Worm (Caenorhabditis elegans) whole organism, L1 larva: ENCODE results near the gene nspe-2.
A peak's percentile ranks its signal among the peaks of the same experiment; 100 is the strongest.

Source experiments
- F16B12.6 ChIP-seq: fragments of 150-350 bp; optimal IDR thresholded peaks from 2 replicates; lab custom pipeline; 2014; ENCODE audit warnings: missing biosample characterization, missing genetic modification characterization
- aha-1 ChIP-seq: fragments of 150-350 bp; optimal IDR thresholded peaks from 2 replicates; lab custom pipeline; 2014; ENCODE audit warnings: missing biosample characterization, missing genetic modification characterization
- aly-2 ChIP-seq: fragments of 150-350 bp; optimal IDR thresholded peaks from 2 replicates; lab custom pipeline; 2014; ENCODE audit warnings: missing biosample characterization, missing genetic modification characterization
- blmp-1 ChIP-seq: fragments of 150-350 bp; optimal IDR thresholded peaks from 2 replicates; lab custom pipeline; 2014; ENCODE audit warnings: missing biosample characterization, missing genetic modification characterization
- ceh-8 ChIP-seq: fragments of 200-800 bp; sonication (Bioruptor generic); optimal IDR thresholded peaks from 2 replicates; lab custom pipeline; 2018; ENCODE audit warnings: mild to moderate bottlenecking, missing genetic modification characterization, moderate library complexity, missing compliant biosample characterization
- dpl-1 ChIP-seq, 3 experiments: fragments of 150-350 bp in 2 of 3; sonication (generic microtip) in 1 of 3; optimal IDR thresholded peaks; 2 replicates each; lab custom pipeline; 2014 to 2017; ENCODE audit warnings: missing biosample characterization in 3 of 3, missing genetic modification characterization in 3 of 3, missing genetic modification reagents in 3 of 3
- dsc-1 ChIP-seq: sonication (generic microtip); optimal IDR thresholded peaks from 2 replicates; lab custom pipeline; 2016; ENCODE audit warnings: mild to moderate bottlenecking, missing genetic modification characterization, missing compliant biosample characterization
- efl-1 ChIP-seq, 4 experiments: fragments of 150-350 bp; optimal IDR thresholded peaks in 3 of 4; peaks in 1 of 4; 1 replicate in 1 of 4; 2 replicates in 3 of 4; lab custom pipeline; 2014; ENCODE audit warnings: missing biosample characterization in 2 of 4, missing genetic modification characterization in 2 of 4, missing genetic modification reagents in 2 of 4
- egl-13 ChIP-seq: sonication (generic microtip); optimal IDR thresholded peaks from 2 replicates; lab custom pipeline; 2016; ENCODE audit warnings: missing genotype, missing genetic modification reagents, missing genetic modification characterization, missing compliant biosample characterization
- elt-2 ChIP-seq: sonication (generic microtip); optimal IDR thresholded peaks from 2 replicates; lab custom pipeline; 2016; ENCODE audit warnings: missing genetic modification characterization, mild to moderate bottlenecking, inconsistent platforms, missing compliant biosample characterization, missing genetic modification reagents
- elt-3 ChIP-seq, 6 experiments: fragments of 150-350 bp in 1 of 6; sonication (generic microtip); optimal IDR thresholded peaks; 2 replicates each; lab custom pipeline; 2017 to 2018; ENCODE audit warnings: missing biosample characterization in 6 of 6, missing genetic modification characterization in 6 of 6, inconsistent platforms in 1 of 6
- ets-5 ChIP-seq: fragments of 200-800 bp; sonication (Bioruptor generic); IDR thresholded peaks from 2 replicates; pipeline ENCODE4 v1.3.6; 2022; ENCODE audit warnings: missing genetic modification characterization, missing compliant biosample characterization
- fkh-4 ChIP-seq: sonication (generic microtip); optimal IDR thresholded peaks from 2 replicates; lab custom pipeline; 2016; ENCODE audit warnings: missing compliant biosample characterization, missing genetic modification characterization, borderline replicate concordance
- fkh-8 ChIP-seq: sonication (generic microtip); optimal IDR thresholded peaks from 2 replicates; lab custom pipeline; 2016; ENCODE audit warnings: mild to moderate bottlenecking, missing genetic modification characterization, missing compliant biosample characterization
- fos-1 ChIP-seq: fragments of 150-350 bp; optimal IDR thresholded peaks from 2 replicates; lab custom pipeline; 2014; ENCODE audit warnings: missing biosample characterization, missing genetic modification characterization
- irx-1 ChIP-seq: sonication (generic microtip); optimal IDR thresholded peaks from 2 replicates; lab custom pipeline; 2016; ENCODE audit warnings: missing genetic modification characterization, missing compliant biosample characterization
- lin-13 ChIP-seq: fragments of 150-350 bp; optimal IDR thresholded peaks from 2 replicates; lab custom pipeline; 2014; ENCODE audit warnings: missing biosample characterization, missing genetic modification reagents, missing genetic modification characterization
- lin-14 ChIP-seq: fragments of 200-800 bp; sonication (Bioruptor generic); optimal IDR thresholded peaks from 2 replicates; lab custom pipeline; 2018; ENCODE audit warnings: mild to moderate bottlenecking, missing genetic modification characterization, moderate library complexity, missing compliant biosample characterization
- lin-15B ChIP-seq: fragments of 150-350 bp; sonication (generic microtip); optimal IDR thresholded peaks from 3 replicates; lab custom pipeline; 2014; ENCODE audit warnings: missing biosample characterization, missing genetic modification characterization
- lin-35 ChIP-seq, 2 experiments: fragments of 150-350 bp; optimal IDR thresholded peaks; 2 replicates each; lab custom pipeline; 2014; ENCODE audit warnings: missing biosample characterization in 2 of 2, missing genetic modification characterization in 2 of 2, missing genetic modification reagents in 2 of 2
- lin-39 ChIP-seq: fragments of 150-350 bp; optimal IDR thresholded peaks from 2 replicates; lab custom pipeline; 2014; ENCODE audit warnings: missing biosample characterization, missing genetic modification reagents, missing genetic modification characterization
- mab-9 ChIP-seq: fragments of 200-800 bp; sonication (Bioruptor generic); IDR thresholded peaks from 2 replicates; pipeline ENCODE4 v1.3.6; 2022; ENCODE audit warnings: missing genetic modification reagents, missing genetic modification characterization, missing compliant biosample characterization
- nhr-20 ChIP-seq: sonication (generic microtip); optimal IDR thresholded peaks from 2 replicates; lab custom pipeline; 2016; ENCODE audit warnings: mild to moderate bottlenecking, missing genetic modification characterization, missing compliant biosample characterization
- nhr-47 ChIP-seq: sonication (generic microtip); optimal IDR thresholded peaks from 2 replicates; lab custom pipeline; 2016; ENCODE audit warnings: mild to moderate bottlenecking, missing genetic modification characterization, moderate library complexity, missing compliant biosample characterization
- nhr-71 ChIP-seq: sonication (generic microtip); optimal IDR thresholded peaks from 2 replicates; lab custom pipeline; 2016; ENCODE audit warnings: mild to moderate bottlenecking, missing genetic modification characterization, moderate library complexity, missing compliant biosample characterization
- nhr-84 ChIP-seq: sonication (generic microtip); optimal IDR thresholded peaks from 2 replicates; lab custom pipeline; 2017; ENCODE audit warnings: missing biosample characterization, missing genetic modification characterization
- nhr-85 ChIP-seq: sonication (generic microtip); peaks from one replicate; lab custom pipeline; 2016; ENCODE audit warnings: missing genetic modification characterization, inconsistent platforms, missing compliant biosample characterization
- pag-3 ChIP-seq: sonication (generic microtip); optimal IDR thresholded peaks from 2 replicates; lab custom pipeline; 2017; ENCODE audit warnings: missing genetic modification characterization, mild to moderate bottlenecking, missing compliant biosample characterization, antibody characterized with exemption, borderline replicate concordance; ENCODE audit not compliant: insufficient read depth
- pax-3 ChIP-seq: fragments of 200-800 bp; sonication (Bioruptor generic); optimal IDR thresholded peaks from 2 replicates; lab custom pipeline; 2018; ENCODE audit warnings: mild to moderate bottlenecking, missing genetic modification characterization, moderate library complexity, missing compliant biosample characterization
- pqm-1 ChIP-seq: sonication (generic microtip); optimal IDR thresholded peaks from 3 replicates; lab custom pipeline; 2017; ENCODE audit warnings: missing biosample characterization, missing genetic modification characterization
- sox-4 ChIP-seq: sonication (generic microtip); optimal IDR thresholded peaks from 2 replicates; lab custom pipeline; 2016; ENCODE audit warnings: missing genetic modification characterization, missing compliant biosample characterization
- sptf-1 ChIP-seq: fragments of 150-350 bp; optimal IDR thresholded peaks from 2 replicates; lab custom pipeline; 2014; ENCODE audit warnings: missing biosample characterization, missing genetic modification characterization
- sup-37 ChIP-seq: fragments of 200-800 bp; sonication (Bioruptor generic); optimal IDR thresholded peaks from 2 replicates; lab custom pipeline; 2018; ENCODE audit warnings: mild to moderate bottlenecking, missing genetic modification characterization, missing compliant biosample characterization
- swsn-7 ChIP-seq: sonication (generic microtip); optimal IDR thresholded peaks from 2 replicates; lab custom pipeline; 2016; ENCODE audit warnings: missing genetic modification characterization, missing compliant biosample characterization
- unc-30 ChIP-seq: sonication (generic microtip); optimal IDR thresholded peaks from 2 replicates; lab custom pipeline; 2017; ENCODE audit warnings: missing biosample characterization, missing genetic modification characterization
- unc-62 ChIP-seq: fragments of 150-350 bp; optimal IDR thresholded peaks from 2 replicates; lab custom pipeline; 2014; ENCODE audit warnings: missing biosample characterization, missing genetic modification reagents, missing genetic modification characterization
- unc-86 ChIP-seq: sonication (generic microtip); optimal IDR thresholded peaks from 2 replicates; lab custom pipeline; 2016; ENCODE audit warnings: missing genetic modification characterization, missing compliant biosample characterization
- xbp-1 ChIP-seq: sonication (generic microtip); optimal IDR thresholded peaks from 2 replicates; lab custom pipeline; 2016; ENCODE audit warnings: missing genetic modification characterization, missing compliant biosample characterization
- zip-4 ChIP-seq: fragments of 200-800 bp; sonication (Bioruptor generic); optimal IDR thresholded peaks from 2 replicates; lab custom pipeline; 2018; ENCODE audit warnings: mild to moderate bottlenecking, missing genetic modification characterization, moderate library complexity, missing compliant biosample characterization
- ztf-11 ChIP-seq, 2 experiments: sonication (generic microtip); optimal IDR thresholded peaks; 2 replicates each; lab custom pipeline; 2016 to 2017; ENCODE audit warnings: missing genetic modification characterization in 2 of 2, missing biosample characterization in 1 of 2, missing compliant biosample characterization in 1 of 2

The nspe-2 gene

DNA sequence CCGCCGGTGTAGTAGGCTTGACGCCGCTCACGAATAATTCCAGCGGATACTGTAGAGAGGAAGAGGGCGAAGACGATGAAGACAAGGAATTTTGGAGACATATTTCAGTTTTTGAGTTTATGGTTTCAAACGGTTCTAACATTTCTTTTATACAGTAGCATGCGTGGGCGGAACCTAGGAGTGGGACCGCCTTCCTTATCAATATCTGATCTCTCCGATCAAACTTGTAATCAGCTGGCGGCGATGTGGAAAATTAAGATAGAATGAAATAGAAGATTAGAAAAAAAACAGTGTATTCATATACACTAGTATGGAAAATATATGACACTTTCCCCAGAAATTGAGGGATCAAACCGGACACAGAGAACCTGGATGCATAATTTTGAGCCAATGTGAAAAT, at the start of gene nspe-2:
Gene nspe-2 (minus strand): TSS at position 101 of the 400 bp plus-strand sequence.
- TF ChIP-seq lin-15B (tag; lab: Kevin White, UChicago) (no peak), elt-3 (tag; optimal IDR thresholded peaks at IDR 0.05; lab: Kevin White, UChicago) (no peak), lin-14 (GFP tag; lab: Kevin White, UChicago) (no peak), lin-35 (GFP tag; optimal IDR thresholded peaks at IDR 0.05; lab: Kevin White, UChicago) (no peak), pag-3 (no peak), ceh-8 (GFP tag; lab: Kevin White, UChicago) (no peak), dsc-1 (tag; lab: Kevin White, UChicago) (no peak), pax-3 (no peak), fos-1 (tag; lab: Kevin White, UChicago) (no peak), pqm-1 (tag; lab: Kevin White, UChicago) (no peak), unc-86 (tag; lab: Kevin White, UChicago) (no peak), irx-1 (tag; lab: Kevin White, UChicago) (no peak), zip-4 (GFP tag; lab: Kevin White, UChicago) (no peak), unc-62 (GFP tag; lab: Kevin White, UChicago) (no peak), blmp-1 (tag; lab: Kevin White, UChicago) (no peak), sptf-1 (tag; lab: Kevin White, UChicago) (no peak), unc-30 (tag; lab: Kevin White, UChicago) (no peak), efl-1 (optimal IDR thresholded peaks at IDR 0.05; lab: Kevin White, UChicago) (no peak), efl-1 (GFP tag; optimal IDR thresholded peaks at IDR 0.05 in 1 of 2; lab: Kevin White, UChicago) (no peak), nhr-85 (no peak), aha-1 (no peak)

- TF ChIP-seq egl-13 (tag; lab: Kevin White, UChicago) (peak; percentile 21), dsc-1 (tag; lab: Kevin White, UChicago) (peak; percentile 88), sox-4 (tag; lab: Kevin White, UChicago) (no peak), aha-1 (no peak), pax-3 (peak; percentile 69), lin-13 (GFP tag; lab: Kevin White, UChicago) (no peak), lin-35 (GFP tag; optimal IDR thresholded peaks at IDR 0.05; lab: Kevin White, UChicago) (no peak), nhr-71 (peak; percentile 17), lin-39 (tag; lab: Kevin White, UChicago) (no peak), F16B12.6 (tag; lab: Kevin White, UChicago) (no peak), nhr-20 (tag; lab: Kevin White, UChicago) (peak; percentile 6), xbp-1 (no peak), ztf-11 (tag; optimal IDR thresholded peaks at IDR 0.05; lab: Kevin White, UChicago) (no peak), aly-2 (no peak), ets-5 (GFP tag; lab: Robert Waterston, UW) (no peak), fkh-8 (tag; lab: Kevin White, UChicago) (peak; percentile 82), nhr-47 (peak; percentile 44), swsn-7 (tag; lab: Kevin White, UChicago) (peak; percentile 3), dpl-1 (GFP tag; optimal IDR thresholded peaks at IDR 0.05; lab: Kevin White, UChicago) (no peak), unc-86 (tag; lab: Kevin White, UChicago) (no peak), fkh-4 (tag; lab: Kevin White, UChicago) (peak; percentile 32)
Measured at ce11 chrII:12668874-12669273, 49.7 kb upstream of the nspe-2 start.

DNA sequence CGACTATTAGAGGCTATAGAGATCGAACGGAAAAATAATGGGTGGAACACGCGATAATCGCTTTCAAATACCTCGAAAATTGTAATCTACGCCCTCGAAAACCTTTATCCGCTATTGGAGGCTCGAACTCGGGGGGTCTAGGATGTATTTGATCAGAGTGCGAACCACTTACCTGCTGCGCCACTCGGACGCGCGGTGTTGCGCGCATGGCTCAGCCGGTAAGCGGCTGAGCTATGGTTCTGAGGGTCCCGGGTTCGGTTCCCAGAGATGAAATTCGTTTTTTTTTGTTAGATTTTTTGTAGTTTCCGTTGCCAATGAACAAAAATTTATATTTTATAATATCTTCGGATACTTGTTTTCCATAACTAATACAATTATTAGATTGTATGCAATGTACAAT, 49.0 kb upstream of the nspe-2 start:
- TF ChIP-seq elt-2 = no peak
- TF ChIP-seq mab-9 (GFP tag; lab: Robert Waterston, UW) = no peak
- TF ChIP-seq efl-1 (optimal IDR thresholded peaks at IDR 0.05; lab: Kevin White, UChicago) = no peak
- peak in 1 of 2 experiments; percentile 10 for TF ChIP-seq efl-1 (GFP tag; optimal IDR thresholded peaks at IDR 0.05 in 1 of 2; lab: Kevin White, UChicago)
- no peak for TF ChIP-seq fkh-8 (tag; lab: Kevin White, UChicago)
- TF ChIP-seq fos-1 (tag; lab: Kevin White, UChicago) = no peak
- no peak for TF ChIP-seq nhr-84
- TF ChIP-seq sup-37 (GFP tag; lab: Kevin White, UChicago) = no peak
